Fruit fly (Drosophila melanogaster): ENCODE results near the gene stck.
A peak's percentile ranks its signal among the peaks of the same experiment; 100 is the strongest.

The stck gene

dm6 chr3R:8356626-8357290 is at the start of gene stck:
Gene stck (plus strand): TSS chr3R:8356978.
- TF ChIP-seq pad (GFP tag; optimal IDR thresholded peaks at IDR 0.05) = no peak
- TF ChIP-seq tj (GFP tag; optimal IDR thresholded peaks at IDR 0.05) = no peak
- TF ChIP-seq CG5204 (GFP tag; optimal IDR thresholded peaks at IDR 0.05) = no peak
- TF ChIP-seq Crg-1 (GFP tag; optimal IDR thresholded peaks at IDR 0.05) = no peak
- no peak for TF ChIP-seq ovo (GFP tag; optimal IDR thresholded peaks at IDR 0.05)
- no peak for TF ChIP-seq Clk (GFP tag; optimal IDR thresholded peaks at IDR 0.05)
- TF ChIP-seq Hr96 (GFP tag; optimal IDR thresholded peaks at IDR 0.05) = peak; percentile 4
- no peak for TF ChIP-seq cnc (optimal IDR thresholded peaks at IDR 0.05)
- no peak for TF ChIP-seq CG33017 (tag; optimal IDR thresholded peaks at IDR 0.05)
- no peak for TF ChIP-seq CG12768 (GFP tag; optimal IDR thresholded peaks at IDR 0.05)
- no peak for TF ChIP-seq CG14711 (tag; optimal IDR thresholded peaks at IDR 0.05)
- TF ChIP-seq kay (GFP tag; ENCODE audit: borderline replicate concordance) = peak; percentile 69
- TF ChIP-seq cic (GFP tag; optimal IDR thresholded peaks at IDR 0.05) = peak; percentile 89
- TF ChIP-seq Mnt (GFP tag; optimal IDR thresholded peaks at IDR 0.05) = peak; percentile 30
- peak; percentile 49 for TF ChIP-seq CG1620 (GFP tag; optimal IDR thresholded peaks at IDR 0.05)
- no peak for TF ChIP-seq CG7045 (GFP tag; optimal IDR thresholded peaks at IDR 0.05)

DNA sequence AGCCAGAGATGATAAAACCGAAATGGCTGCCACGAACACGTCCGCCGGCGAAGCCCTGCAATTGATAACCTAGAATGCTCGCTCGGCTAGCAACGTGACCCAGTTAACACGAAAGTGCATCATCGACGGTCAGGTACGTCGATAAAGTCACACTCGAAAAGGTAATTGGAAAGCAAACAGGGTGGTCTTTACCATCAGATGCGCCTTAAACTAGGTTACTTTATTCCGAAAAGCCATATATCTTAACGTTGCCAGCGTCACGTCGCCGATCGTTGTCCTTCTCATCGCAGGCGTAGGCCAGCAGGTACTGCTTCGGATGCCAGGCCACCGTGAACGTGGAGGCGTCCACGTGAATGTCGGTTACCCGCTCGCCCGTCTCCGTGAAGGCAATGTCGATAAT is 49.5 kb upstream of the stck start:
- TF ChIP-seq CG33017 (tag; optimal IDR thresholded peaks at IDR 0.05) = no peak

DNA sequence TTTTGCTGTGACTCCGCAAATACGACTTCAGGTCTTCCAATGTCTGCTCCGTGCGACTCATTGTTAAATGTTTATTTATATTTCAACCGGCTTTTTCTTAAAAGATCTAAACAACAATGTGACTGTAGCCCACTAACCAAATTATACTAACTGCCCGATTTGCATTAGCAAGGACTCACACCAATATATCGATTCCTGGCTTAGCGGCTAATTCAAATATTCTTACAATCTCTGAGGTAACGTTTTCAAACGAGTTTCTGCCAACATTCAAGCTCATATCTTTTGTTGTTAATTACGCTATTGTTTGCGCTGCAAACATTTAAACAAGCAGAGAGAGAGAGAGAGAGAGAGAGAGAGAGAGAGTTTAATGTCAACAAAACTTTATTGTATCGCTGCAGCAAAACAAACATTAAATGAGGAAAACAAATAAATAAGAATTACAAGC is 48.2 kb upstream of the stck start, which contains the start of gene tex:
Gene tex, minus strand, starts transcription at position 131 of the 445 bp plus-strand sequence.
- no peak for TF ChIP-seq bab1 (GFP tag; optimal IDR thresholded peaks at IDR 0.05)
- TF ChIP-seq cic (GFP tag; optimal IDR thresholded peaks at IDR 0.05) = peak; percentile 24

DNA sequence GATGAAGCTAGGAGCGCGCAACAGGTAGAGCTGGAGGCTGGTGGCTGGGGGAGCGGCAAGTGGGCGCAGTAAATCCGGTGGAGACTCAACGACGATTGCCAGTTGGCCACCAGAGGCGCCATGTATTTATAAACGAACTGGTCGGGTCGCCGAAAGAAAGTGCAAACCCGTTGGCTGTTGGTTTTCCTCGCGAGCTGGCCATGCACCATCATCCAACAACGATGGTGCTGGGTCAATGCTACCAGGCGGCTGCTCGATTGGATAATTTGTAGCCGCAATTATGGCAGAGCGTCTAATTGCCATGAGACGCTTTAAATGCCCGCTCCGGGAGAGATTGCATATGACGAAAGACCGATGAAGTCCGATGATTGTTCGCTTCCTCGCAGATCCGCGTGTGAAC is 46.1 kb upstream of the stck start, which contains the start of gene CG11693:
Gene CG11693, minus strand, starts transcription at position 101 of the 400 bp plus-strand sequence.
- TF ChIP-seq CG12768 (GFP tag; optimal IDR thresholded peaks at IDR 0.05) = no peak
- TF ChIP-seq CG5204 (GFP tag; optimal IDR thresholded peaks at IDR 0.05) = no peak
- no peak for TF ChIP-seq Crg-1 (GFP tag; optimal IDR thresholded peaks at IDR 0.05)
- no peak for TF ChIP-seq bab1 (GFP tag; optimal IDR thresholded peaks at IDR 0.05)
- TF ChIP-seq CG11617 (GFP tag; optimal IDR thresholded peaks at IDR 0.05) = no peak
- no peak for TF ChIP-seq cnc (optimal IDR thresholded peaks at IDR 0.05)

DNA sequence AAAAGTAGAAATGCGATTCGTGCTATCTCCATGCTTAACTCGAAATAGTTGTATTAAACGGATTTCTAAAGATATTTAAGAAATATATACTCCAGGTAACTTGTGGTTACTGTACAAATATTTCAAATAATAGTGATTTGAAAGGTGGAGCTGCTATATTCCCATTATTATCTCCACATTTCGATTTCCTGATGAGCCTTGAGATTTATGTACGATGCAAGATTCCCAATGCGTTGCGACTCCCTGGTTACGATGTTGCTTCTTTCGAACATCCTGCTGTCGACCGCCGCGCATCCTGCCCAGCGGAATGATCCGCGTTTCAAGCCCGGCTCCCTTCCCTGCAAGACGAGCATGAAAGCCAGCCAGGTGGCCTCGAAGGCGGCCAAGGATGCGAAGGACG is 44.7 kb upstream of the stck start, which contains the start of the genes CG11694 and CG11698:
Gene CG11694, minus strand, starts transcription at position 101 of the 400 bp plus-strand sequence.
Gene CG11698, plus strand, starts transcription at position 152 of the 400 bp plus-strand sequence.
- TF ChIP-seq ovo (GFP tag; optimal IDR thresholded peaks at IDR 0.05) (no peak), kay (GFP tag; ENCODE audit: borderline replicate concordance) (no peak), CG7045 (GFP tag; optimal IDR thresholded peaks at IDR 0.05) (no peak), CG14711 (tag; optimal IDR thresholded peaks at IDR 0.05) (no peak), CG1620 (GFP tag; optimal IDR thresholded peaks at IDR 0.05) (no peak), Crg-1 (GFP tag; optimal IDR thresholded peaks at IDR 0.05) (no peak), pad (GFP tag; optimal IDR thresholded peaks at IDR 0.05) (no peak), cic (GFP tag; optimal IDR thresholded peaks at IDR 0.05) (no peak), toe (GFP tag; optimal IDR thresholded peaks at IDR 0.05) (no peak), CG12768 (GFP tag; optimal IDR thresholded peaks at IDR 0.05) (no peak), cnc (optimal IDR thresholded peaks at IDR 0.05) (no peak), Hr96 (GFP tag; optimal IDR thresholded peaks at IDR 0.05) (no peak), bab1 (GFP tag; optimal IDR thresholded peaks at IDR 0.05) (no peak), Clk (GFP tag; optimal IDR thresholded peaks at IDR 0.05) (no peak), tj (GFP tag; optimal IDR thresholded peaks at IDR 0.05) (no peak)

DNA sequence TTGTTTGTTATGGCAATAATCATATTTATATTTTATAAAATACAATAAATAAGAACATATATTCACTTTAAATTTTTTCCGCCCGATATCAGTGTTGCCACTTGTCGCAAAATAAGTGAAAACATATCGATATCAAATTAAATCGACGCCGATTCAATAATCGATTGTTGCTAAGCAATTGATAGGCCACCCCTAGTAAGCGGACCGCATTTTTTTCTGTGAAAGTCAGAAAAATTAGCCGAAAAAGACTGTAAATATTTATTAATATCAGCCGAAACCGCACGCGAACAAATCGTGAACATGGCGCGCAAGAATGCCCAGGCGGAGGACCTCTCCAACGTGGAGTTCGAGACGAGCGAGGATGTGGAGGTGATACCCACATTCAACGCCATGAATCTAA is 43.7 kb upstream of the stck start, which contains the start of gene CG7483:
Gene CG7483, plus strand, starts transcription at position 171 of the 400 bp plus-strand sequence.
- TF ChIP-seq bab1 (GFP tag; optimal IDR thresholded peaks at IDR 0.05) (peak; percentile 57), Crg-1 (GFP tag; optimal IDR thresholded peaks at IDR 0.05) (no peak), Mnt (GFP tag; optimal IDR thresholded peaks at IDR 0.05) (peak; percentile 17), cic (GFP tag; optimal IDR thresholded peaks at IDR 0.05) (no peak), CG12768 (GFP tag; optimal IDR thresholded peaks at IDR 0.05) (no peak), pad (GFP tag; optimal IDR thresholded peaks at IDR 0.05) (no peak), CG7045 (GFP tag; optimal IDR thresholded peaks at IDR 0.05) (no peak), tj (GFP tag; optimal IDR thresholded peaks at IDR 0.05) (no peak), CG33017 (tag; optimal IDR thresholded peaks at IDR 0.05) (no peak), toe (GFP tag; optimal IDR thresholded peaks at IDR 0.05) (no peak), CG14711 (tag; optimal IDR thresholded peaks at IDR 0.05) (peak; percentile 72), Hr96 (GFP tag; optimal IDR thresholded peaks at IDR 0.05) (no peak), Clk (GFP tag; optimal IDR thresholded peaks at IDR 0.05) (no peak), ovo (GFP tag; optimal IDR thresholded peaks at IDR 0.05) (no peak), CG1620 (GFP tag; optimal IDR thresholded peaks at IDR 0.05) (no peak), CG7101 (tag; optimal IDR thresholded peaks at IDR 0.05) (no peak), CG11617 (GFP tag; optimal IDR thresholded peaks at IDR 0.05) (no peak), cnc (optimal IDR thresholded peaks at IDR 0.05) (no peak), CG5204 (GFP tag; optimal IDR thresholded peaks at IDR 0.05) (no peak), kay (GFP tag; ENCODE audit: borderline replicate concordance) (no peak)

Measured in whole organism, adult.